Worm (Caenorhabditis elegans) whole organism, L4/young adult: ENCODE measurements around the gene Y46G5A.47.

ENCODE experiments used
- W03F9.2 ChIP-seq: fragments of 150-350 bp; optimal IDR thresholded peaks from 2 replicates; lab custom pipeline; 2014; ENCODE audit warnings: missing biosample characterization, missing genetic modification characterization
- dao-5 ChIP-seq: sonication (generic microtip); optimal IDR thresholded peaks from 2 replicates; lab custom pipeline; 2016; ENCODE audit warnings: missing genotype, missing genetic modification characterization, moderate library complexity, missing compliant biosample characterization
- him-1 ChIP-seq: sonication (generic microtip); optimal IDR thresholded peaks from 2 replicates; lab custom pipeline; 2016; ENCODE audit warnings: missing genotype, missing genetic modification reagents, missing genetic modification characterization, missing compliant biosample characterization

DNA sequence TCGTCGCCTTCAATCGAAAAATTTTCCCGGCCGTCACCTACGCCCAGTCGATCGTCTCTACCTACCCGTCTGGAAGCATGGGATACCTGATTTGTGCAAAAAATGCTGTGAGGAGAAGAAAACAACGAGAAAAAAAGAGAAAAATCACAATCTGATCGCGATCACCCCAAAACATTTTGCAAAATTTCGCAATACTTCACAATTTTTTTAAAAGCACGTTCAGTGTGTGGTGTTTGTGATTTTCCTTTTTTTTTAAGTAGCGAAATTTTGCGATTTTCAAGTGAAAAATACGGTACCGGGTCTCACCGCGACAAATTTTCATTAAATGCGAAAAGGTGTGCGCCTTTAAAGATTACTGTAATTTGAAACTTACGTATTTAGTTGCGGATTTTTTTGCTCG is 4.6 kb upstream of the Y46G5A.47 start:
- TF ChIP-seq W03F9.2, result no peak
- no peak for TF ChIP-seq him-1 (tag; lab: Kevin White, UChicago)
- no peak for TF ChIP-seq dao-5 (tag; lab: Kevin White, UChicago)
